Fruit fly (Drosophila melanogaster) whole organism: ENCODE data around the gene eEF1delta.

Source experiments
- Dll ChIP-seq: fragments of >200 bp; optimal IDR thresholded peaks from 2 replicates; lab custom pipeline; 2017
- EcR ChIP-seq, 2 experiments: fragments of >200 bp; optimal IDR thresholded peaks; 2 replicates each; lab custom pipeline; 2017; ENCODE audit warnings: missing biosample characterization in 2 of 2, missing genetic modification characterization in 2 of 2, missing genetic modification reagents in 2 of 2
- pan ChIP-seq: fragments of >200 bp; optimal IDR thresholded peaks from 2 replicates; lab custom pipeline; 2017
- psq ChIP-seq: fragments of >200 bp; optimal IDR thresholded peaks from 2 replicates; lab custom pipeline; 2017
- usp ChIP-seq: fragments of >200 bp; optimal IDR thresholded peaks from 2 replicates; lab custom pipeline; 2017; ENCODE audit warnings: missing biosample characterization, missing genetic modification characterization, mixed read lengths

dm6 chr2L:10210631-10211557 is 21.4 kb upstream of the eEF1delta start, which contains the start of the genes CG5727 and ath:
- no peak for TF ChIP-seq pan
- no peak for TF ChIP-seq psq (lab: Kevin White, UChicago)
- no peak for TF ChIP-seq Dll
- TF ChIP-seq EcR (GFP tag; optimal IDR thresholded peaks at IDR 0.05; lab: Kevin White, UChicago), result no peak
- TF ChIP-seq usp, result no peak
